Worm (Caenorhabditis elegans) whole organism, early embryonic: Measurements from ENCODE around the gene kqt-2.

ENCODE experiments used
- ama-1 ChIP-seq: fragments of 150-350 bp; optimal IDR thresholded peaks from 2 replicates; lab custom pipeline; 2014
- flt-1 ChIP-seq: fragments of 200-800 bp; sonication (Bioruptor generic); IDR thresholded peaks from 2 replicates; pipeline ENCODE4 v1.3.6; 2022; ENCODE audit warnings: missing genetic modification characterization, missing compliant biosample characterization
- hmbx-1 ChIP-seq: sonication (generic microtip); optimal IDR thresholded peaks from 2 replicates; lab custom pipeline; 2016; ENCODE audit warnings: mild to moderate bottlenecking, missing genetic modification characterization, missing compliant biosample characterization
- scrt-1 ChIP-seq: fragments of 200-800 bp; sonication (Bioruptor generic); IDR thresholded peaks from 2 replicates; pipeline ENCODE4 v1.3.6; 2022; ENCODE audit warnings: missing genetic modification characterization, missing compliant biosample characterization
- tbx-11 ChIP-seq: fragments of 200-800 bp; sonication (Bioruptor generic); IDR thresholded peaks from 2 replicates; pipeline ENCODE4 v1.3.6; 2022; ENCODE audit warnings: missing genetic modification characterization, missing compliant biosample characterization

DNA sequence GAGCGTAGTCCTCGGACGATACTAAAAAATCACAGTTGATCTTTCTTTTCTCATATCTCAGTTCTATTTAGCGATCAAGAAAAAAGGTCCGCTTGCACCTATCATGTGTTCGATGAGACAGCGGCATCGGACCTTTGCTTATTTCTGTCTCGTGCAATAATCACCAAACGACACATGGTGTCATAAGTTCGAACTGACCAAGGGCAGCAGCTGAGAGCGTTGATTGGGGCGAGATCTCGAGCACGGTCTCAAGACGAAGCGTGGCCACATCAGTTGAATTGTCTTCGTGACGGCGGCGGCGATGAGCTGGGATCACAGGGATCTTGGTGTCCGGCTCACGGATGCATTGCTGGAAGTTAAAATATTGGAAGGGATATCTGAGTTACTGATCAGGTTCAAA, 16.6 kb upstream of the kqt-2 start:
- TF ChIP-seq ama-1 (lab: Kevin White, UChicago) (no peak), tbx-11 (GFP tag; lab: Robert Waterston, UW) (no peak), flt-1 (GFP tag; lab: Robert Waterston, UW) (no peak), scrt-1 (GFP tag; lab: Robert Waterston, UW) (no peak), hmbx-1 (tag; lab: Kevin White, UChicago) (no peak)
